Worm (Caenorhabditis elegans): ENCODE results near the gene H41C03.1.

ce11 chrII:5871508-5871907 lies 17.3 kb downstream of the H41C03.1 start:
- no peak for TF ChIP-seq fos-1 (tag; optimal IDR thresholded peaks at IDR 0.05)
- TF ChIP-seq snpc-4 (tag; optimal IDR thresholded peaks at IDR 0.05), result no peak
- TF ChIP-seq tbx-2 (tag; optimal IDR thresholded peaks at IDR 0.05), result no peak
- no peak for TF ChIP-seq nhr-77 (tag; optimal IDR thresholded peaks at IDR 0.05)
- no peak for TF ChIP-seq lsy-12 (tag; optimal IDR thresholded peaks at IDR 0.05)
- no peak for TF ChIP-seq egl-27 (tag; optimal IDR thresholded peaks at IDR 0.05)
- no peak for TF ChIP-seq nhr-12 (tag; optimal IDR thresholded peaks at IDR 0.05)
- no peak for TF ChIP-seq skn-1 (tag; optimal IDR thresholded peaks at IDR 0.05)
- no peak for TF ChIP-seq nhr-28 (tag; optimal IDR thresholded peaks at IDR 0.05)
- TF ChIP-seq nhr-23 (tag; optimal IDR thresholded peaks at IDR 0.05), result no peak
- no peak for TF ChIP-seq unc-39 (tag; optimal IDR thresholded peaks at IDR 0.05)
- TF ChIP-seq mdl-1 (tag; optimal IDR thresholded peaks at IDR 0.05), result no peak
- TF ChIP-seq nhr-76 (tag; optimal IDR thresholded peaks at IDR 0.05), result no peak

Data from whole organism, L3 larva.